Worm (Caenorhabditis elegans): ENCODE data around the gene C05G5.7.

- TF ChIP-seq F49E8.2 (tag; optimal IDR thresholded peaks at IDR 0.05; ENCODE audit: insufficient read depth) (no peak), ceh-100 (GFP tag; IDR thresholded peaks at IDR 0.05) (no peak), F23B12.7 (tag; optimal IDR thresholded peaks at IDR 0.05; ENCODE audit: insufficient read depth) (no peak), cebp-2 (GFP tag; IDR thresholded peaks at IDR 0.05) (no peak), zfh-2 (GFP tag; conservative IDR thresholded peaks at IDR 0.05) (no peak), pha-4 (tag; optimal IDR thresholded peaks at IDR 0.05) (no peak), ama-1 (optimal IDR thresholded peaks at IDR 0.05) (no peak), ama-1 (GFP tag; optimal IDR thresholded peaks at IDR 0.05) (no peak), unc-62 (GFP tag; optimal IDR thresholded peaks at IDR 0.05) (no peak)
These were observed 6.0 kb downstream of the C05G5.7 start for ce11 chrX:14737623-14738022.

All from whole organism, young adult.